Fruit fly (Drosophila melanogaster): ENCODE results near the gene CG42394.

- TF ChIP-seq psq (optimal IDR thresholded peaks at IDR 0.05) (no peak), pan (optimal IDR thresholded peaks at IDR 0.05) (no peak), Dll (optimal IDR thresholded peaks at IDR 0.05) (no peak), CG8478 (optimal IDR thresholded peaks at IDR 0.05) (no peak), EcR (GFP tag; optimal IDR thresholded peaks at IDR 0.05) (no peak)
These were observed 19.9 kb upstream of the CG42394 start for dm6 chr3R:10829746-10830145.

Measured in whole organism.